Worm (Caenorhabditis elegans): ENCODE data around the gene pah-1.

pah-1 gene

DNA sequence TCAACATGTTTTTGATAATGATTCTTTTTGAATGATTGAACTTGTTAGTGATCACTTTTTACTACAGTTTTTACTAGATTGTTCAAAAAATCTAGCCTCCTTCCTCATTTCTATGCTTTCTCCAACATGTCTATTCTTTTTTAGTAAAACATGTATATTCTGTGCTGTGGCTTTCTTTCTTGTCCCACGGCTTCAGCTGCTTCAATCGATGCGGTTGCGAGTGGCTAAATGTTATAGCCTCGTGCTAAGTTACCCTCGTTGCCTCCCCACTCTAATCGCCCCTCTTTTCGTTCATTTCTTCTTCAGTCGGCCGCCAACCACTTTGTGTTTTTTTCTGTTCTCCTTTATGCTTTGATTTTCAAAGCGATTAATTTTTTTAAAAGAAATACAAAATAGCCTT lies 19.1 kb upstream of the pah-1 start:
- TF ChIP-seq ceh-83 (GFP tag; optimal IDR thresholded peaks at IDR 0.05) (peak; percentile 3), ham-2 (GFP tag; optimal IDR thresholded peaks at IDR 0.05) (peak; percentile 34), ces-1 (GFP tag; optimal IDR thresholded peaks at IDR 0.05) (peak; percentile 54), lin-32 (GFP tag; optimal IDR thresholded peaks at IDR 0.05) (no peak), mls-2 (tag; optimal IDR thresholded peaks at IDR 0.05) (peak; percentile 27)

DNA sequence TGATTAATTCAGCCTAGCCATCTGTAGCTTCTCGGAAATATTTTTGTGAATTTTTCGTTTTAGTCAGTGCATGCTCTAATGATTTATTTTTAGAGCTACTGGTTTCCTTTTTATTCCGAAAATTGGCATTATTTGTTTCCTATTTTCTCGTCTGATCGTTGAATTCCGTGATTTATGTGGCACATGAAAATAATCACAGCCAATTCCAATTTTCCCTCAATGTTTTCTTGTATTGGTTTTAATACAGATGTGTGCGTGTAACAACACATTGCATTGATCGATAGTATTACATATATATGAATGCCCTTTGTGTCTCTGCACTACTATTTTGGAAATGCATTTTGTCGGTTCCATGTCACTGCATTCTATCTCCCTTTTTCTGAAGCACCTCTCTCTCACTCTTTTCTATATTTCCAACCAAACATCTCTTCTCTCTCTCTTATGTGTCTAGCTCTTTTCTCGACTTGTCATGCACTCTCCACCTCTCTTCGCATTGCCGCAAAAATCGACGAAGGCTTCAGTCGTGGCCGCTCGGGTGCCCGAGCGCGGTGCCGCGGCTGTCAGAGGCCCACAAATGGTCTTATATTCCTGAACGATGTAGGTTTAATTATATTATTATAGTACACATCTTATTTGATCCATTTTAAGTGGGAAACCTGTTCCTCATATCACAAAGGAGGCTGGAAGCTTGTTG lies 17.6 kb upstream of the pah-1 start:
- TF ChIP-seq unc-62 (GFP tag; optimal IDR thresholded peaks at IDR 0.05) (peak; percentile 2), unc-120 (tag; optimal IDR thresholded peaks at IDR 0.05; ENCODE audit: poor library complexity, severe bottlenecking) (peak; percentile 60), ces-1 (GFP tag; optimal IDR thresholded peaks at IDR 0.05) (peak; percentile 9), nhr-2 (tag; optimal IDR thresholded peaks at IDR 0.05) (no peak), ceh-43 (GFP tag; optimal IDR thresholded peaks at IDR 0.05) (no peak)

DNA sequence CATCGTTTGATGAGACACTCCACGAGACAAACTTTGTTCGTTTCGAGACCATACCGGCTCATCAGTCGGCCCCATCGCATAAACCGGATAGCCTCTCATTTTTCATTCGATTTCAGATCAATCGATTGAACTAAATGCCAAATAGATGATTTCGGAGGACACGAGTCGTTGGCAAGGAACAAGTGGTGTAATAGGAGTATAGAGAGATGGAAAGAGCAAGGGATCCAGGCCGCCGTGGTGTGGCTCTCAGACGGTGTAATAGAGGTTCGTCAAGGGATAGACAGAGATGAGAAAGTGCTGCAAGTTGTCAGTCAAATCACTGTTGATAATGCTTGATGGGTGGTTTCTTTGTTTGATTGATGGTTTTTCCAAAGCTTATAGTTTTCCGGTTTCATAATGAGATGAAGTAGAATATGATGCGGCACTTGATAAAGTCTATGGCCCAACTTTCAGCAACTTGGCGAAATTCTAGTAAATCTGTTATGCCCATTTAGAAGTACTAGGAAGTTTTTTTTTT lies 16.7 kb upstream of the pah-1 start, which contains the start of gene sgn-1:
sgn-1 (minus strand) TSS at position 220 of the 517 bp plus-strand sequence.
- TF ChIP-seq pha-4 (tag; optimal IDR thresholded peaks at IDR 0.05) (no peak), elt-1 (tag; optimal IDR thresholded peaks at IDR 0.05; ENCODE audit: borderline replicate concordance, insufficient read depth) (no peak), sem-2 (GFP tag; optimal IDR thresholded peaks at IDR 0.05) (no peak), sptf-1 (tag; optimal IDR thresholded peaks at IDR 0.05) (no peak), hlh-1 (tag; optimal IDR thresholded peaks at IDR 0.05) (peak; percentile 71), unc-62 (GFP tag; optimal IDR thresholded peaks at IDR 0.05) (peak; percentile 96), mls-2 (tag; optimal IDR thresholded peaks at IDR 0.05) (no peak), flh-1 (GFP tag; optimal IDR thresholded peaks at IDR 0.05) (no peak), unc-120 (tag; optimal IDR thresholded peaks at IDR 0.05; ENCODE audit: poor library complexity, severe bottlenecking) (peak; percentile 64)

DNA sequence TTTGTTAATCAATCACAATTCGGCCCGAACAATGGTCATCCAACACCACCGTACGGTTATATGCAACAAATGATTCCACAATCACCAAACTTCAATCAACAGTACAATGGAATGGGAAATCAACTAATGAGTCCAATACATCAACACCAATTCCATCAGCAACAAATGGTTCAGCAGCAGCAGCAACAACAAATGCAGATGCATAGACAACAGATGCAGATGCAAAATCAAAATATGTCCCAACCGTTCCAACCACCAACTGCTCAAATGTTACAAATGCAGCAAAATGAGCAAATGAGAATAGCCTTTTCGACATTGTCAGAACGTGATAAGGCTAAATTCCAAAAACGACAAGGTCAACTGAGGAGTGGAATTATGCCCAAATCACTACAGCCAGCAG lies 9.7 kb upstream of the pah-1 start:
- no peak for TF ChIP-seq mep-1 (tag; optimal IDR thresholded peaks at IDR 0.05)
- no peak for TF ChIP-seq nhr-28 (tag; optimal IDR thresholded peaks at IDR 0.05)
- TF ChIP-seq tbx-8 (GFP tag; optimal IDR thresholded peaks at IDR 0.05) = no peak
- no peak for TF ChIP-seq drap-1 (GFP tag; optimal IDR thresholded peaks at IDR 0.05)
- no peak for TF ChIP-seq elt-3 (tag; optimal IDR thresholded peaks at IDR 0.05)
- no peak for TF ChIP-seq ztf-11 (tag; optimal IDR thresholded peaks at IDR 0.05)
- no peak for TF ChIP-seq ham-2 (GFP tag; optimal IDR thresholded peaks at IDR 0.05)
- no peak for TF ChIP-seq lin-32 (GFP tag; optimal IDR thresholded peaks at IDR 0.05)
- no peak for TF ChIP-seq pha-4 (tag; optimal IDR thresholded peaks at IDR 0.05)
- no peak for TF ChIP-seq snpc-4 (tag; optimal IDR thresholded peaks at IDR 0.05)
- no peak for TF ChIP-seq unc-62 (GFP tag; optimal IDR thresholded peaks at IDR 0.05)
- TF ChIP-seq nhr-237 (tag; optimal IDR thresholded peaks at IDR 0.05) = no peak
- no peak for TF ChIP-seq lsy-2 (tag; optimal IDR thresholded peaks at IDR 0.05)
- TF ChIP-seq mab-5 (tag; optimal IDR thresholded peaks at IDR 0.05) = no peak
- TF ChIP-seq bed-3 (GFP tag; optimal IDR thresholded peaks at IDR 0.05) = no peak
- no peak for TF ChIP-seq nhr-76 (tag; optimal IDR thresholded peaks at IDR 0.05)
- TF ChIP-seq sptf-1 (tag; optimal IDR thresholded peaks at IDR 0.05) = no peak

DNA sequence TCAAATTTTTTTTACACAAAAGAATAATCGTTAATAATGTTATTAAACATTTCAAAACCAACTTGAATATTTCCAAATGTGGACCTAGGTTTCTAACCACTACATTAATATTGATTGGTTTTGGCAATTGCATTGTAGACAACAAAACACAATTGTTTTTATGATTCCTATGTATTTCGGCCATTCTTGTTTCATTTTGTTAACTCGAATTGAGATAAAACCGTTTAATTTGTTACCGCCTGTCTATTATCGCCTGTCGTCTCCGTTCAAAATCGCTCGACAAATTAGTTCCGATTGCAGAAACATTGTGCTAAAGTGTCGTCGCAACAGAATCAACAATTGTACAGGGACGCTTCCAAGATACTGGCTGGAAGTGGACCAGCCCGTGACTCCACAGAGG lies 3.9 kb upstream of the pah-1 start, which contains the start of gene let-19:
let-19 (plus strand) TSS at position 301 of the 400 bp plus-strand sequence.
- TF ChIP-seq zip-8 (tag; optimal IDR thresholded peaks at IDR 0.05) (no peak), hlh-1 (tag; optimal IDR thresholded peaks at IDR 0.05) (no peak), M03D4.4 (tag; optimal IDR thresholded peaks at IDR 0.05) (no peak), nhr-28 (tag; optimal IDR thresholded peaks at IDR 0.05) (no peak), blmp-1 (tag; optimal IDR thresholded peaks at IDR 0.05) (no peak), cnd-1 (tag; optimal IDR thresholded peaks at IDR 0.05) (no peak), mab-5 (tag; optimal IDR thresholded peaks at IDR 0.05) (no peak), ceh-43 (GFP tag; optimal IDR thresholded peaks at IDR 0.05) (no peak), lin-32 (GFP tag; optimal IDR thresholded peaks at IDR 0.05) (no peak), sem-2 (GFP tag; optimal IDR thresholded peaks at IDR 0.05) (no peak), sptf-1 (tag; optimal IDR thresholded peaks at IDR 0.05) (no peak), nhr-76 (tag; optimal IDR thresholded peaks at IDR 0.05) (no peak), nhr-2 (tag; optimal IDR thresholded peaks at IDR 0.05) (no peak)
